Worm (Caenorhabditis elegans) whole organism, dauer: ENCODE measurements around the gene K09D9.9.

Source experiments
- unc-62 ChIP-seq: sonication (generic microtip); optimal IDR thresholded peaks from 2 replicates; lab custom pipeline; 2017; ENCODE audit warnings: missing biosample characterization, missing genetic modification reagents, missing genetic modification characterization

K09D9.9 gene

ce11 chrV:3994048-3994447, at the start of gene K09D9.9:
K09D9.9 (minus strand) TSS chrV:3994148.
- no peak for TF ChIP-seq unc-62 (GFP tag; lab: Kevin White, UChicago)

ce11 chrV:4043632-4044031, 49.7 kb upstream of the K09D9.9 start, which contains the start of gene phat-3:
phat-3 (plus strand) TSS chrV:4043932.
- TF ChIP-seq unc-62 (GFP tag; lab: Kevin White, UChicago), result no peak

- TF ChIP-seq unc-62 (GFP tag; lab: Kevin White, UChicago), result no peak
Measured at ce11 chrV:4041853-4042424, 48.0 kb upstream of the K09D9.9 start, which contains the start of the genes C49G7.10 and irg-2. C49G7.10 (minus strand) TSS chrV:4042021. irg-2 (plus strand) TSS chrV:4042181.

- TF ChIP-seq unc-62 (GFP tag; lab: Kevin White, UChicago), result no peak
Measured at ce11 chrV:4038557-4038956, 44.6 kb upstream of the K09D9.9 start.

ce11 chrV:4038110-4038509, 44.2 kb upstream of the K09D9.9 start, which contains the start of gene C49G7.12:
C49G7.12 (plus strand) TSS chrV:4038410.
- TF ChIP-seq unc-62 (GFP tag; lab: Kevin White, UChicago), result no peak

- TF ChIP-seq unc-62 (GFP tag; lab: Kevin White, UChicago), result no peak
Measured at ce11 chrV:4035811-4036210, 41.9 kb upstream of the K09D9.9 start, which contains the start of gene C49G7.13. C49G7.13 (plus strand) TSS chrV:4036111.

- no peak for TF ChIP-seq unc-62 (GFP tag; lab: Kevin White, UChicago)
Measured at ce11 chrV:4034303-4034702, 40.4 kb upstream of the K09D9.9 start, which contains the start of gene C49G7.7. C49G7.7 (plus strand) TSS chrV:4034476.

ce11 chrV:4031319-4031718, 37.4 kb upstream of the K09D9.9 start, which contains the start of gene cyp-35A4:
cyp-35A4 (plus strand) TSS chrV:4031619.
- no peak for TF ChIP-seq unc-62 (GFP tag; lab: Kevin White, UChicago)

ce11 chrV:4029627-4030026, 35.7 kb upstream of the K09D9.9 start:
- TF ChIP-seq unc-62 (GFP tag; lab: Kevin White, UChicago), result no peak

- no peak for TF ChIP-seq unc-62 (GFP tag; lab: Kevin White, UChicago)
Measured at ce11 chrV:4024777-4025176, 30.8 kb upstream of the K09D9.9 start, which contains the start of gene K09D9.1. K09D9.1 (plus strand) TSS chrV:4025047.

ce11 chrV:4022309-4022708, 28.4 kb upstream of the K09D9.9 start, which contains the start of gene cyp-35A3:
cyp-35A3 (plus strand) TSS chrV:4022609.
- TF ChIP-seq unc-62 (GFP tag; lab: Kevin White, UChicago), result no peak

ce11 chrV:4021776-4022175, 27.8 kb upstream of the K09D9.9 start, which contains the start of gene K09D9.14:
K09D9.14 (minus strand) TSS chrV:4021876.
- no peak for TF ChIP-seq unc-62 (GFP tag; lab: Kevin White, UChicago)

ce11 chrV:4019188-4019587, 25.2 kb upstream of the K09D9.9 start, which contains the start of gene K09D9.3:
K09D9.3 (plus strand) TSS chrV:4019488.
- TF ChIP-seq unc-62 (GFP tag; lab: Kevin White, UChicago), result no peak

ce11 chrV:4018591-4018990, 24.6 kb upstream of the K09D9.9 start:
- TF ChIP-seq unc-62 (GFP tag; lab: Kevin White, UChicago), result no peak

- no peak for TF ChIP-seq unc-62 (GFP tag; lab: Kevin White, UChicago)
Measured at ce11 chrV:4016780-4017179, 22.8 kb upstream of the K09D9.9 start, which contains the start of gene srw-89. srw-89 (plus strand) TSS chrV:4017080.

- no peak for TF ChIP-seq unc-62 (GFP tag; lab: Kevin White, UChicago)
Measured at ce11 chrV:4010170-4010569, 16.2 kb upstream of the K09D9.9 start, which contains the start of gene srh-4. srh-4 (plus strand) TSS chrV:4010470.

ce11 chrV:4007927-4008326, 14.0 kb upstream of the K09D9.9 start, which contains the start of gene srh-7:
srh-7 (plus strand) TSS chrV:4008227.
- TF ChIP-seq unc-62 (GFP tag; lab: Kevin White, UChicago), result no peak
